Fruit fly (Drosophila melanogaster) whole organism, prepupa: ENCODE results near the gene Tl.

Source experiments
- CG10631 ChIP-seq: fragments of 200-800 bp; sonication (Bioruptor generic); optimal IDR thresholded peaks from 2 replicates; lab custom pipeline; 2016; ENCODE audit warnings: missing biosample characterization, missing genetic modification characterization
- CG10669 ChIP-seq: fragments of 200-800 bp; sonication (Bioruptor generic); optimal IDR thresholded peaks from 3 replicates; lab custom pipeline; 2018; ENCODE audit warnings: missing biosample characterization, mild to moderate bottlenecking, missing genetic modification characterization, moderate library complexity
- CG11762 ChIP-seq: fragments of 200-800 bp; sonication (Bioruptor generic); optimal IDR thresholded peaks from 3 replicates; lab custom pipeline; 2016; ENCODE audit warnings: missing biosample characterization, missing genetic modification characterization; ENCODE audit not compliant: insufficient read depth
- CG11902 ChIP-seq: fragments of 200-800 bp; sonication (Bioruptor generic); optimal IDR thresholded peaks from 3 replicates; lab custom pipeline; 2016; ENCODE audit warnings: missing biosample characterization, missing genetic modification characterization
- CG15336 ChIP-seq: fragments of 200-800 bp; sonication (Bioruptor generic); IDR thresholded peaks from 2 replicates; pipeline ENCODE4 v1.3.6; 2022; ENCODE audit warnings: missing biosample characterization, missing genetic modification characterization
- CG16779 ChIP-seq: fragments of 200-800 bp; sonication (Bioruptor generic); optimal IDR thresholded peaks from 3 replicates; lab custom pipeline; 2017; ENCODE audit warnings: missing biosample characterization, mild to moderate bottlenecking, missing genetic modification characterization
- CG3032 ChIP-seq: fragments of 200-800 bp; optimal IDR thresholded peaks from 2 replicates; lab custom pipeline; 2019; ENCODE audit warnings: missing biosample characterization, mild to moderate bottlenecking, missing genetic modification characterization, moderate library complexity
- CG31627 ChIP-seq: fragments of 200-800 bp; sonication (Bioruptor generic); optimal IDR thresholded peaks from 3 replicates; lab custom pipeline; 2016; ENCODE audit warnings: missing biosample characterization, missing genetic modification characterization
- CG32006 ChIP-seq: fragments of 200-800 bp; sonication (Bioruptor generic); optimal IDR thresholded peaks from 3 replicates; lab custom pipeline; 2017; ENCODE audit warnings: missing biosample characterization, mild to moderate bottlenecking, missing genetic modification characterization
- CG34406 ChIP-seq: fragments of 200-800 bp; sonication (Bioruptor generic); optimal IDR thresholded peaks from 3 replicates; lab custom pipeline; 2016; ENCODE audit warnings: missing biosample characterization, missing genetic modification characterization
- CG3919 ChIP-seq: fragments of 200-800 bp; sonication (Bioruptor generic); optimal IDR thresholded peaks from 3 replicates; lab custom pipeline; 2016; ENCODE audit warnings: missing biosample characterization, missing genetic modification characterization
- CG4318 ChIP-seq: fragments of 200-800 bp; sonication (Bioruptor generic); optimal IDR thresholded peaks from 3 replicates; lab custom pipeline; 2017; ENCODE audit warnings: missing biosample characterization, mild to moderate bottlenecking, missing genetic modification characterization
- CG6163 ChIP-seq: fragments of 200-800 bp; sonication (Bioruptor generic); IDR thresholded peaks from 3 replicates; pipeline ENCODE4 v1.3.6; 2022; ENCODE audit warnings: missing biosample characterization, missing genetic modification characterization
- CG6276 ChIP-seq: fragments of 200-800 bp; sonication (Bioruptor generic); optimal IDR thresholded peaks from 2 replicates; lab custom pipeline; 2017; ENCODE audit warnings: missing biosample characterization, mild to moderate bottlenecking, missing genetic modification characterization
- CG6792 ChIP-seq: fragments of 200-800 bp; sonication (Bioruptor generic); optimal IDR thresholded peaks from 3 replicates; lab custom pipeline; 2016; ENCODE audit warnings: missing biosample characterization, missing genetic modification characterization
- CG6808 ChIP-seq: fragments of 200-800 bp; sonication (Bioruptor generic); optimal IDR thresholded peaks from 3 replicates; lab custom pipeline; 2017; ENCODE audit warnings: missing biosample characterization, missing genetic modification characterization, mild to moderate bottlenecking, moderate library complexity, missing genetic modification reagents
- CG6854 ChIP-seq: fragments of 200-800 bp; sonication (Bioruptor generic); optimal IDR thresholded peaks from 2 replicates; lab custom pipeline; 2017; ENCODE audit warnings: missing biosample characterization, mild to moderate bottlenecking, missing genetic modification characterization
- CG7368 ChIP-seq: fragments of 200-800 bp; sonication (Bioruptor generic); optimal IDR thresholded peaks from 3 replicates; lab custom pipeline; 2016; ENCODE audit warnings: missing biosample characterization, missing genetic modification characterization
- CG8319 ChIP-seq: fragments of 200-800 bp; sonication (Bioruptor generic); optimal IDR thresholded peaks from 3 replicates; lab custom pipeline; 2016; ENCODE audit warnings: missing biosample characterization, missing genetic modification characterization
- CG9139 ChIP-seq: fragments of 200-800 bp; sonication (Bioruptor generic); optimal IDR thresholded peaks from 3 replicates; lab custom pipeline; 2017; ENCODE audit warnings: missing biosample characterization, mild to moderate bottlenecking, missing genetic modification characterization
- Eip75B ChIP-seq: fragments of 200-800 bp; sonication (Bioruptor generic); optimal IDR thresholded peaks from 3 replicates; lab custom pipeline; 2016; ENCODE audit warnings: missing biosample characterization, missing genetic modification characterization
- Eip93F ChIP-seq: fragments of 200-800 bp; sonication (Bioruptor generic); optimal IDR thresholded peaks from 2 replicates; lab custom pipeline; 2016; ENCODE audit warnings: missing biosample characterization, mild to moderate bottlenecking, missing genetic modification characterization
- Ets21C ChIP-seq: fragments of 200-800 bp; sonication (Bioruptor generic); optimal IDR thresholded peaks from 3 replicates; lab custom pipeline; 2016; ENCODE audit warnings: missing biosample characterization, missing genetic modification characterization
- Ets96B ChIP-seq: fragments of 200-800 bp; optimal IDR thresholded peaks from 2 replicates; lab custom pipeline; 2019; ENCODE audit warnings: missing biosample characterization, mild to moderate bottlenecking, missing genetic modification characterization, moderate library complexity
- Gug ChIP-seq: fragments of 200-800 bp; sonication (Bioruptor generic); IDR thresholded peaks from 2 replicates; pipeline ENCODE4 v1.3.6; 2022; ENCODE audit warnings: missing biosample characterization, missing genetic modification characterization
- Hr39 ChIP-seq: fragments of 200-800 bp; sonication (Bioruptor generic); optimal IDR thresholded peaks from 2 replicates; lab custom pipeline; 2016; ENCODE audit warnings: missing biosample characterization, missing genetic modification characterization
- Hr4 ChIP-seq: fragments of 200-800 bp; sonication (Bioruptor generic); optimal IDR thresholded peaks from 3 replicates; lab custom pipeline; 2016; ENCODE audit warnings: missing biosample characterization, missing genetic modification characterization
- Lpt ChIP-seq: fragments of 200-800 bp; sonication (Bioruptor generic); optimal IDR thresholded peaks from 3 replicates; lab custom pipeline; 2016; ENCODE audit warnings: missing biosample characterization, missing genetic modification characterization
- Met ChIP-seq: fragments of 200-800 bp; sonication (Bioruptor generic); optimal IDR thresholded peaks from 3 replicates; lab custom pipeline; 2016; ENCODE audit warnings: missing biosample characterization, missing genetic modification characterization
- Smox ChIP-seq: fragments of 200-800 bp; sonication (Bioruptor generic); optimal IDR thresholded peaks from 3 replicates; lab custom pipeline; 2016; ENCODE audit warnings: missing biosample characterization, missing genetic modification characterization
- Sox102F ChIP-seq: fragments of 200-800 bp; sonication (Bioruptor generic); optimal IDR thresholded peaks from 2 replicates; lab custom pipeline; 2016; ENCODE audit warnings: missing biosample characterization, mild to moderate bottlenecking, missing genetic modification characterization
- Sox14 ChIP-seq: fragments of 200-800 bp; sonication (Bioruptor generic); optimal IDR thresholded peaks from 3 replicates; lab custom pipeline; 2016; ENCODE audit warnings: missing biosample characterization, missing genetic modification characterization
- Sox15 ChIP-seq: fragments of 200-800 bp; sonication (Bioruptor generic); optimal IDR thresholded peaks from 3 replicates; lab custom pipeline; 2016; ENCODE audit warnings: missing biosample characterization, missing genetic modification characterization
- achi ChIP-seq: fragments of 200-800 bp; sonication (Bioruptor generic); optimal IDR thresholded peaks from 3 replicates; lab custom pipeline; 2016; ENCODE audit warnings: missing biosample characterization, missing genetic modification characterization
- acj6 ChIP-seq: fragments of 200-800 bp; sonication (Bioruptor generic); optimal IDR thresholded peaks from 3 replicates; lab custom pipeline; 2016; ENCODE audit warnings: missing biosample characterization, missing genetic modification characterization
- cyc ChIP-seq: fragments of 200-800 bp; sonication (Bioruptor generic); optimal IDR thresholded peaks from 3 replicates; lab custom pipeline; 2016; ENCODE audit warnings: missing biosample characterization, missing genetic modification characterization
- dac ChIP-seq: fragments of 200-800 bp; sonication (Bioruptor generic); optimal IDR thresholded peaks from 2 replicates; lab custom pipeline; 2017; ENCODE audit warnings: missing biosample characterization, mild to moderate bottlenecking, missing genetic modification characterization
- dsx ChIP-seq: fragments of 200-800 bp; optimal IDR thresholded peaks from 3 replicates; lab custom pipeline; 2019; ENCODE audit warnings: missing biosample characterization, mild to moderate bottlenecking, missing genetic modification characterization, moderate library complexity; ENCODE audit not compliant: poor library complexity, severe bottlenecking
- eg ChIP-seq: fragments of 200-800 bp; sonication (Bioruptor generic); IDR thresholded peaks from 3 replicates; pipeline ENCODE4 v1.3.6; 2022; ENCODE audit warnings: missing biosample characterization, missing genetic modification characterization
- lz ChIP-seq: fragments of 200-800 bp; sonication (Bioruptor generic); optimal IDR thresholded peaks from 3 replicates; lab custom pipeline; 2016; ENCODE audit warnings: missing biosample characterization, missing genetic modification characterization
- net ChIP-seq: fragments of 200-800 bp; sonication (Bioruptor generic); optimal IDR thresholded peaks from 3 replicates; lab custom pipeline; 2016; ENCODE audit warnings: missing biosample characterization, missing genetic modification characterization
- pdm3 ChIP-seq: fragments of 200-800 bp; sonication (Bioruptor generic); optimal IDR thresholded peaks from 3 replicates; lab custom pipeline; 2016; ENCODE audit warnings: missing biosample characterization, missing genetic modification characterization
- salr ChIP-seq, 2 experiments: fragments of 200-800 bp; sonication (Bioruptor generic); optimal IDR thresholded peaks; 3 replicates each; lab custom pipeline; 2016 to 2018; ENCODE audit warnings: missing biosample characterization in 2 of 2, missing genetic modification characterization in 2 of 2, mild to moderate bottlenecking in 1 of 2
- spab ChIP-seq: fragments of 200-800 bp; sonication (Bioruptor generic); optimal IDR thresholded peaks from 2 replicates; lab custom pipeline; 2017; ENCODE audit warnings: missing biosample characterization, mild to moderate bottlenecking, missing genetic modification characterization, missing genetic modification reagents
- ss ChIP-seq, 2 experiments: fragments of 200-800 bp; sonication (Bioruptor generic); optimal IDR thresholded peaks; 2 replicates in 1 of 2; 3 replicates in 1 of 2; lab custom pipeline; 2017 to 2018; ENCODE audit warnings: mild to moderate bottlenecking in 2 of 2, missing biosample characterization in 2 of 2, missing genetic modification characterization in 2 of 2, moderate library complexity in 1 of 2
- svp ChIP-seq: fragments of 200-800 bp; sonication (Bioruptor generic); peaks from one replicate; lab custom pipeline; 2016; ENCODE audit warnings: missing biosample characterization, missing genetic modification characterization
- topi ChIP-seq: fragments of 200-800 bp; sonication (Bioruptor generic); optimal IDR thresholded peaks from 3 replicates; lab custom pipeline; 2016; ENCODE audit warnings: missing biosample characterization, missing genetic modification characterization
- vri ChIP-seq: fragments of 200-800 bp; sonication (Bioruptor generic); optimal IDR thresholded peaks from 3 replicates; lab custom pipeline; 2016; ENCODE audit warnings: missing biosample characterization, mild to moderate bottlenecking, missing genetic modification characterization

The Tl gene

DNA sequence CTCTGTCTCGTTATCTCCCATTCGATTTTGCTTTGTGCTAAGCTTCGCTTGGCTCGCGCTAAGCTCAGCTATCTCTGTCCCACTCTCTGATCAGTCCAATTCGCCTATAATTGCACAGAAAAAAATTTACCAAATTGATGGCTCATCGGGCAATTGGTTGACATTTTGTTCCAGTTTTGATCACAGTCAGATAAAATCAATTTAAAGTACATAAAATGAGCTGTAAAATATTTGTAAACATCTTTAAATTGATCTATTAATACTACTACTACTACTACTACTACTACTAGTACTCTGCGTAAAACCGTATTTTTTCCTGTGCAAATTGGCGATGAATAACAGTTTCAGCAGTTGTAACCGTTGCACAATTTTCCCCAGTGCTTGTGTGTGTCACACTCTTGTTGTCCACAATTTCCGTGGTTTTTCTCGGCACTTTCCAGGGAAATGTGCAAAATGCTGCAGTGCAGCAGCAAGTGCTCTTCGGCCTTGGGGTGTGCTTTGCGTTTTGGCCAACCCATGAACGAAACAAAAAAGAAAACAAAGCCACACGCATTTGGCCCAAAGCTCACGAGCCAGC is 782 bp downstream of the Tl start (continued):
- TF ChIP-seq spab (GFP tag; lab: Kevin White, UChicago) (peak; percentile 69), Sox14 (peak; percentile 70), CG11762 (peak; percentile 78), CG11902 (peak; percentile 10), CG31627 (GFP tag; lab: Kevin White, UChicago) (no peak), CG6163 (GFP tag; lab: Robert Waterston, UW) (peak; percentile 51; the same call in 2 of the 3 replicates), pdm3 (GFP tag; lab: Kevin White, UChicago) (peak; percentile 82), topi (GFP tag; lab: Kevin White, UChicago) (peak; percentile 48)
- TF ChIP-seq, all 60 proteins: peak for 48

dm6 chr3R:26801427-26802160 is 2.8 kb downstream of the Tl start:
- TF ChIP-seq CG11762 (no peak), CG6854 (GFP tag; lab: Kevin White, UChicago) (no peak), Eip93F (GFP tag; lab: Kevin White, UChicago) (no peak), Smox (GFP tag; lab: Kevin White, UChicago) (peak; percentile 31), Hr4 (GFP tag; lab: Kevin White, UChicago) (peak; percentile 43), CG32006 (GFP tag; lab: Kevin White, UChicago) (peak; percentile 44), dac (GFP tag; lab: Kevin White, UChicago) (no peak), Met (GFP tag; lab: Kevin White, UChicago) (no peak), CG10631 (GFP tag; lab: Kevin White, UChicago) (no peak), CG3032 (tag; lab: Kevin White, UChicago) (no peak), Gug (GFP tag; lab: Robert Waterston, UW) (no peak), svp (GFP tag; lab: Kevin White, UChicago) (peak; percentile 84), CG6276 (GFP tag; lab: Kevin White, UChicago) (no peak), CG7368 (GFP tag; lab: Kevin White, UChicago) (no peak), Lpt (GFP tag; lab: Kevin White, UChicago) (no peak), Sox102F (GFP tag; lab: Kevin White, UChicago) (no peak), CG11902 (no peak), CG16779 (tag; lab: Kevin White, UChicago) (no peak), Sox15 (GFP tag; lab: Kevin White, UChicago) (no peak), CG4318 (GFP tag; lab: Kevin White, UChicago) (no peak), net (GFP tag; lab: Kevin White, UChicago) (no peak), vri (GFP tag; lab: Kevin White, UChicago) (no peak), achi (GFP tag; lab: Kevin White, UChicago) (no peak), Ets21C (no peak), Eip75B (GFP tag; lab: Kevin White, UChicago) (no peak), Sox14 (no peak), acj6 (no peak), dsx (no peak), cyc (GFP tag; lab: Kevin White, UChicago) (no peak), ss (GFP tag; optimal IDR thresholded peaks at IDR 0.05; lab: Kevin White, UChicago) (no peak), salr (GFP tag; optimal IDR thresholded peaks at IDR 0.05; lab: Kevin White, UChicago) (peak in 1 of 2 experiments; percentile 5), Hr39 (GFP tag; lab: Kevin White, UChicago) (peak; percentile 12), CG15336 (GFP tag; lab: Robert Waterston, UW) (peak; percentile 38; the same call in 1 of the 2 replicates), lz (no peak), CG6808 (GFP tag; lab: Kevin White, UChicago) (no peak), CG3919 (no peak), pdm3 (GFP tag; lab: Kevin White, UChicago) (no peak), Ets96B (tag; lab: Kevin White, UChicago) (no peak), CG34406 (no peak), CG9139 (no peak), CG6792 (GFP tag; lab: Kevin White, UChicago) (no peak), spab (GFP tag; lab: Kevin White, UChicago) (no peak), eg (GFP tag; lab: Robert Waterston, UW) (0 out of 3 replicates have a peak, but pooled peaks have one; percentile 25), CG8319 (GFP tag; lab: Kevin White, UChicago) (no peak), CG10669 (GFP tag; lab: Kevin White, UChicago) (no peak)
